Worm (Caenorhabditis elegans) whole organism, L2 larva: ENCODE results near the gene srw-99.

Source experiments
- C34F6.9 ChIP-seq: fragments of 150-350 bp; optimal IDR thresholded peaks from 2 replicates; lab custom pipeline; 2014; ENCODE audit warnings: missing biosample characterization, missing genetic modification characterization
- F13H6.1 ChIP-seq: sonication (generic microtip); optimal IDR thresholded peaks from 2 replicates; lab custom pipeline; 2016; ENCODE audit warnings: missing genetic modification characterization, missing compliant biosample characterization
- R02D3.7 ChIP-seq: fragments of 150-350 bp; optimal IDR thresholded peaks from 2 replicates; lab custom pipeline; 2014; ENCODE audit warnings: missing biosample characterization, missing genetic modification characterization
- aly-2 ChIP-seq: fragments of 150-350 bp; optimal IDR thresholded peaks from 2 replicates; lab custom pipeline; 2014; ENCODE audit warnings: missing biosample characterization, missing genetic modification characterization
- ama-1 ChIP-seq: fragments of 150-350 bp; optimal IDR thresholded peaks from 2 replicates; lab custom pipeline; 2018; ENCODE audit warnings: inconsistent platforms
- blmp-1 ChIP-seq: sonication (generic microtip); optimal IDR thresholded peaks from 2 replicates; lab custom pipeline; 2017; ENCODE audit warnings: missing genetic modification characterization, mild to moderate bottlenecking, missing compliant biosample characterization, antibody characterized with exemption, moderate library complexity; ENCODE audit not compliant: insufficient read depth
- ceh-16 ChIP-seq: fragments of 150-350 bp; optimal IDR thresholded peaks from 2 replicates; lab custom pipeline; 2014; ENCODE audit warnings: missing biosample characterization, missing genetic modification characterization
- ceh-82 ChIP-seq: fragments of 150-350 bp; optimal IDR thresholded peaks from 2 replicates; lab custom pipeline; 2014; ENCODE audit warnings: missing biosample characterization, missing genetic modification characterization
- crh-2 ChIP-seq: sonication (generic microtip); optimal IDR thresholded peaks from 2 replicates; lab custom pipeline; 2017; ENCODE audit warnings: missing biosample characterization, missing genetic modification characterization
- egl-27 ChIP-seq: sonication (generic microtip); optimal IDR thresholded peaks from 3 replicates; lab custom pipeline; 2017; ENCODE audit warnings: missing biosample characterization, missing genetic modification reagents, missing genetic modification characterization
- elt-3 ChIP-seq: sonication (generic microtip); optimal IDR thresholded peaks from 2 replicates; lab custom pipeline; 2017; ENCODE audit warnings: missing biosample characterization, missing genetic modification characterization
- fos-1 ChIP-seq: fragments of 150-350 bp; optimal IDR thresholded peaks from 2 replicates; lab custom pipeline; 2014; ENCODE audit warnings: missing biosample characterization, missing genetic modification characterization
- gmeb-1 ChIP-seq: fragments of 150-350 bp; optimal IDR thresholded peaks from 2 replicates; lab custom pipeline; 2014; ENCODE audit warnings: missing biosample characterization, missing genetic modification characterization
- lin-11 ChIP-seq: fragments of 150-350 bp; sonication (generic microtip); optimal IDR thresholded peaks from 2 replicates; lab custom pipeline; 2014; ENCODE audit warnings: missing biosample characterization, missing genetic modification characterization, inconsistent platforms, mixed read lengths
- lin-13 ChIP-seq: fragments of 150-350 bp; optimal IDR thresholded peaks from 2 replicates; lab custom pipeline; 2014; ENCODE audit warnings: missing biosample characterization, missing genetic modification reagents, missing genetic modification characterization
- lin-39 ChIP-seq: fragments of 150-350 bp; optimal IDR thresholded peaks from 2 replicates; lab custom pipeline; 2014; ENCODE audit warnings: missing biosample characterization, missing genetic modification reagents, missing genetic modification characterization
- mab-5 ChIP-seq: fragments of 150-350 bp; optimal IDR thresholded peaks from 2 replicates; lab custom pipeline; 2014; ENCODE audit warnings: missing biosample characterization, missing genetic modification characterization
- mdl-1 ChIP-seq, 2 experiments: fragments of 150-350 bp in 1 of 2; sonication (generic microtip) in 1 of 2; optimal IDR thresholded peaks; 2 replicates each; lab custom pipeline; 2017; ENCODE audit warnings: missing biosample characterization in 2 of 2, missing genetic modification characterization in 2 of 2
- nhr-10 ChIP-seq: sonication (generic microtip); optimal IDR thresholded peaks from 2 replicates; lab custom pipeline; 2017; ENCODE audit warnings: missing biosample characterization, missing genetic modification characterization
- nhr-11 ChIP-seq: fragments of 150-350 bp; optimal IDR thresholded peaks from 2 replicates; lab custom pipeline; 2014; ENCODE audit warnings: missing biosample characterization, missing genetic modification characterization
- nhr-12 ChIP-seq: fragments of 150-350 bp; optimal IDR thresholded peaks from 2 replicates; lab custom pipeline; 2014; ENCODE audit warnings: missing biosample characterization, missing genetic modification characterization
- nhr-129 ChIP-seq: fragments of 150-350 bp; optimal IDR thresholded peaks from 2 replicates; lab custom pipeline; 2014; ENCODE audit warnings: missing biosample characterization, missing genetic modification characterization
- nhr-21 ChIP-seq: fragments of 150-350 bp; optimal IDR thresholded peaks from 2 replicates; lab custom pipeline; 2014; ENCODE audit warnings: missing biosample characterization, missing genetic modification characterization
- nhr-23 ChIP-seq: fragments of 150-350 bp; optimal IDR thresholded peaks from 2 replicates; lab custom pipeline; 2014; ENCODE audit warnings: missing biosample characterization, missing genetic modification reagents, missing genetic modification characterization
- nhr-237 ChIP-seq: fragments of 150-350 bp; optimal IDR thresholded peaks from 2 replicates; lab custom pipeline; 2014; ENCODE audit warnings: missing biosample characterization, missing genetic modification characterization
- nhr-25 ChIP-seq: fragments of 150-350 bp; sonication (generic microtip); optimal IDR thresholded peaks from 3 replicates; lab custom pipeline; 2014; ENCODE audit warnings: missing biosample characterization, missing genetic modification characterization
- nhr-6 ChIP-seq: fragments of 150-350 bp; optimal IDR thresholded peaks from 2 replicates; lab custom pipeline; 2014; ENCODE audit warnings: missing biosample characterization, missing genetic modification characterization
- nhr-77 ChIP-seq: fragments of 150-350 bp; optimal IDR thresholded peaks from 2 replicates; lab custom pipeline; 2014; ENCODE audit warnings: missing biosample characterization, missing genetic modification characterization
- peb-1 ChIP-seq: fragments of 150-350 bp; optimal IDR thresholded peaks from 2 replicates; lab custom pipeline; 2014; ENCODE audit warnings: missing biosample characterization, missing genetic modification characterization
- sem-4 ChIP-seq: fragments of 150-350 bp; optimal IDR thresholded peaks from 2 replicates; lab custom pipeline; 2014; ENCODE audit warnings: missing biosample characterization, missing genetic modification reagents, missing genetic modification characterization
- skn-1 ChIP-seq: sonication (generic microtip); optimal IDR thresholded peaks from 2 replicates; lab custom pipeline; 2017; ENCODE audit warnings: missing biosample characterization, missing genetic modification characterization
- sma-3 ChIP-seq: sonication (generic microtip); optimal IDR thresholded peaks from 2 replicates; lab custom pipeline; 2016; ENCODE audit warnings: missing genetic modification reagents, missing genetic modification characterization, missing compliant biosample characterization
- sma-9 ChIP-seq, 2 experiments: fragments of 150-350 bp in 1 of 2; sonication (generic microtip) in 1 of 2; optimal IDR thresholded peaks; 2 replicates each; lab custom pipeline; 2014 to 2016; ENCODE audit warnings: missing genetic modification characterization in 2 of 2, mild to moderate bottlenecking in 1 of 2, missing biosample characterization in 1 of 2, missing compliant biosample characterization in 1 of 2, missing genetic modification reagents in 1 of 2, moderate library complexity in 1 of 2
- snpc-4 ChIP-seq: fragments of 150-350 bp; optimal IDR thresholded peaks from 2 replicates; lab custom pipeline; 2014; ENCODE audit warnings: missing biosample characterization, missing genetic modification characterization
- unc-39 ChIP-seq: fragments of 150-350 bp; optimal IDR thresholded peaks from 2 replicates; lab custom pipeline; 2014; ENCODE audit warnings: missing biosample characterization, missing genetic modification characterization
- unc-55 ChIP-seq: fragments of 150-350 bp; sonication (generic microtip); optimal IDR thresholded peaks from 3 replicates; lab custom pipeline; 2014; ENCODE audit warnings: missing biosample characterization, missing genetic modification reagents, missing genetic modification characterization
- unc-62 ChIP-seq: fragments of 150-350 bp; optimal IDR thresholded peaks from 2 replicates; lab custom pipeline; 2014; ENCODE audit warnings: missing biosample characterization, missing genetic modification reagents, missing genetic modification characterization
- ztf-11 ChIP-seq: sonication (generic microtip); optimal IDR thresholded peaks from 2 replicates; lab custom pipeline; 2017; ENCODE audit warnings: missing biosample characterization, missing genetic modification characterization
- ztf-4 ChIP-seq: fragments of 150-350 bp; optimal IDR thresholded peaks from 2 replicates; lab custom pipeline; 2014; ENCODE audit warnings: missing biosample characterization, missing genetic modification characterization

The srw-99 gene

DNA sequence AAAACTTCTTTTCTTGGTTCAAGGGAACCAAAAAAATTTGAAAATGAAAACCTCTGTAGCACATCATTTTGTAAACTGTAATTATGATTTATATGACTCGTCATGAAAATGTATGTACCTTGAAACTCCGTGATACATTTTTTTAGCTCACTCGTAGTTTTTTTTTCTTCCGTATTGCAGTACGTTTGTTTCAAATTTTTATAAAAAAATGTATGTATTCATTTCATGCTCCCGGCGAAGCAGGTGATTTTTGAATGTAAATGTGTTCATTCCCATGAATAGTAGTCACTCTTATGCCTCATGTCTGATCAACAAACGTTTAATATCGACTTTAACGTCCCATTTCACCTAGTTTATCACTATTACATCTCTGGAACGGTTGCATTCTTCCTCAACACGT is 16.8 kb downstream of the srw-99 start, which contains the start of gene sri-27:
TSS of gene sri-27 (plus strand) at position 301 of the 400 bp plus-strand sequence.
- TF ChIP-seq lin-11 (tag; lab: Kevin White, UChicago) (no peak), lin-39 (tag; lab: Kevin White, UChicago) (no peak), nhr-6 (tag; lab: Kevin White, UChicago) (no peak), F13H6.1 (tag; lab: Kevin White, UChicago) (no peak), snpc-4 (tag; lab: Kevin White, UChicago) (no peak), unc-39 (no peak), unc-55 (GFP tag; lab: Kevin White, UChicago) (no peak), fos-1 (tag; lab: Kevin White, UChicago) (no peak), crh-2 (no peak), ztf-4 (tag; lab: Kevin White, UChicago) (no peak), nhr-77 (tag; lab: Kevin White, UChicago) (no peak), ceh-16 (tag; lab: Kevin White, UChicago) (no peak), ztf-11 (tag; lab: Kevin White, UChicago) (no peak), mab-5 (tag; lab: Kevin White, UChicago) (no peak)

DNA sequence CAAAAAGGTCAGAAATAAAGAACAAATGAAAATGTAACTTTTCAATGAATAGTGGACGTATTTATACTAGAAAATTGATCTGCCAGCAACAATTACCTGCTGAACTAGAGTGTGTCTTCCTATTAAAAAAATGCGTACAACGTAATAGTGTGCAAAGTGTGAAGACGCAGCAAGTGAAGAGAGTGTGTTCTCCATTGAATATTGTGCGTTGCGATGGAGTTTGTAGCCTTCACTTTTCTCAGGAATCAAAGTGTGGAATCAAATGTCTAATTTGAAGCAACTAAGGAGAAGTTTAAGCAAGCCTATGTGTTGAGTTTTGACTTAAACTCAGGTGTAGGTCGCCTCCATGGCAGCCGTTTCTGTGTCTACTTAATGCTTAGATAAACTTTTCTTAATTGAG is 23.4 kb downstream of the srw-99 start, which contains the start of gene gst-21:
TSS of gene gst-21 (minus strand) at position 101 of the 400 bp plus-strand sequence.
- TF ChIP-seq nhr-129 (tag; lab: Kevin White, UChicago) (no peak), ceh-16 (tag; lab: Kevin White, UChicago) (no peak), ceh-82 (no peak), unc-62 (GFP tag; lab: Kevin White, UChicago) (no peak)
- TF ChIP-seq, all 48 proteins: peak for 0

DNA sequence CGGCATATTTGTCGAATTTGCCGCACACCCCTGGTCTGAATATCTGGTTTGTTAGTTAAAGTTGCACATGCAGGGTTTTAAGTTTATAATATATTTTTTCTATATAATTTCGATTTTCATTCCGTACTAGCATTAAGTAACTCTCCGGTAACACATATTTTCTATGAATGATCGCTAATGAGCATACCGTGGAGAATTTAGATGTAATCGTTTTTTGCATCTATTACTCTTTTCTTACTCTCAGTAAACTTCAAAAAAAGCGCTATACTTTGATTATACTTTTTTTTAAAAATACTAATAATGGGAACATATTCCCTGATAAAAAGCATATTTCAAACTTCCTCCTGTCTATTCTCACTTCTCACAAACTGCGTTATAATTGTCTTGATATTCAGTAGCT is 26.0 kb downstream of the srw-99 start, which contains the start of gene str-160:
TSS of gene str-160 (plus strand) at position 301 of the 400 bp plus-strand sequence.
- TF ChIP-seq fos-1 (tag; lab: Kevin White, UChicago) (no peak), skn-1 (tag; lab: Kevin White, UChicago) (no peak), F13H6.1 (tag; lab: Kevin White, UChicago) (no peak), nhr-11 (tag; lab: Kevin White, UChicago) (no peak), sem-4 (no peak), snpc-4 (tag; lab: Kevin White, UChicago) (no peak), nhr-129 (tag; lab: Kevin White, UChicago) (no peak), nhr-25 (tag; lab: Kevin White, UChicago) (no peak), nhr-21 (tag; lab: Kevin White, UChicago) (no peak), unc-62 (GFP tag; lab: Kevin White, UChicago) (no peak), unc-39 (no peak), peb-1 (no peak), R02D3.7 (tag; lab: Kevin White, UChicago) (no peak), gmeb-1 (tag; lab: Kevin White, UChicago) (no peak), mab-5 (tag; lab: Kevin White, UChicago) (no peak), lin-13 (GFP tag; lab: Kevin White, UChicago) (no peak), nhr-10 (tag; lab: Kevin White, UChicago) (no peak)

DNA sequence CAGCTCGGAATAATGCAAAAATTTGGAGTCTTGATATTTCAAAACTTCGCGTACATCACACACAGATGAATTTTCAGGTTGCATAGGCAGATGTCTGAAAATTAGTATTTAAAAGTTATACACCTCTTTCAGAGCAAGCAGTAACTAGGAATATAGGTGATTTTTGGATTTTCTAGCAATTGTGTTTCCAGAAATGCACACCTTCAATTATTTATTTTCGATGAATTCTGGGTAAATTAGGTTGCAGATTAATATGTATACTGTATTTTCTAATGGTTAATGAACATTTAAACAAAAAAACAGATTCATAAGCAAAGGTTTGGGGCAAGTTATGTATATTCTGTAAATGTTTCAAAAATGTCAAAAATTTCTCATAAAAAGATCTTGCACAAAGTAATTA is 32.5 kb downstream of the srw-99 start, which contains the start of gene srab-25:
TSS of gene srab-25 (minus strand) at position 101 of the 400 bp plus-strand sequence.
- TF ChIP-seq snpc-4 (tag; lab: Kevin White, UChicago) (no peak), nhr-12 (tag; lab: Kevin White, UChicago) (no peak), ztf-11 (tag; lab: Kevin White, UChicago) (no peak), skn-1 (tag; lab: Kevin White, UChicago) (no peak), lin-11 (tag; lab: Kevin White, UChicago) (no peak), nhr-21 (tag; lab: Kevin White, UChicago) (no peak)

DNA sequence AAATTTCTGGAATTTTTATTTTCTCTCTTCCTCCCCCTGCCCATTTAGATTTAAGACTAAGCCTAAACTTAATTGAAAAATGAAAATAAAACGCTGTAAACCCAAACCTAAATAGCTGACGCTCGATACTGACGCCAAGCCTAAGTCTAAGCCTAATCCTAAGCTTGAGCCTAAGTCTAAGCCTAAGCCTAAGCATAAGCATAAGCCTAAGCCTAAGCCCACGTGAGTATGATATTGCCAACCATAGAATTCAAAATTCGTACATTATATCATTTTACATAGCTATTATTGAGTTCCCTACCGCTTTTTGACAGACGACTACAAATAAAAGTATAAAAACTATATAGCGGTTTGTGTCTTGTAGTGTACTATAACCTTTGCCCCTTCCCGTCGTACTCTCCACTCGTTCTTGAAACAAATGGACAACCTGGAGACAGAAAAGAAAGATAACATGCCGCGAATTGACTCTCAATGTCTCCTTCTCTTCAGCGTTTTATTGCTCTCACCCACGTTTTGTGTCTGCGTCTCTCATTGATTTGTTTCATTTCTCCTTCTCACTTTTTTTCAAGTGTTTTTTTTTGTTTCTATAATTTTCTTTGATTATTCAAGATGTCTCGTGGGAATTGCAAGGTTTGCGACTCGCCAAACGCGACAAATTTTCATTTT is 34.8 kb downstream of the srw-99 start, which contains the start of gene nhr-256:
TSS of gene nhr-256 (plus strand) at position 567 of the 666 bp plus-strand sequence.
- TF ChIP-seq nhr-12 (tag; lab: Kevin White, UChicago) (no peak), sma-9 (GFP tag; optimal IDR thresholded peaks at IDR 0.05; lab: Kevin White, UChicago) (peak; percentile 90), sma-9 (tag; optimal IDR thresholded peaks at IDR 0.05; lab: Kevin White, UChicago) (no peak), egl-27 (tag; lab: Kevin White, UChicago) (peak; percentile 52), blmp-1 (tag; lab: Kevin White, UChicago) (peak; percentile 84), crh-2 (peak; percentile 78), lin-11 (tag; lab: Kevin White, UChicago) (no peak), F13H6.1 (tag; lab: Kevin White, UChicago) (peak; percentile 79), nhr-129 (tag; lab: Kevin White, UChicago) (peak; percentile 69), ceh-16 (tag; lab: Kevin White, UChicago) (no peak), mdl-1 (tag; optimal IDR thresholded peaks at IDR 0.05; lab: Kevin White, UChicago) (peak in 1 of 2 experiments; percentile 40), mab-5 (tag; lab: Kevin White, UChicago) (peak; percentile 54), unc-55 (GFP tag; lab: Kevin White, UChicago) (peak; percentile 80), elt-3 (tag; lab: Kevin White, UChicago) (no peak), sma-3 (GFP tag; lab: Kevin White, UChicago) (peak; percentile 64), aly-2 (tag; lab: Kevin White, UChicago) (no peak), sem-4 (peak; percentile 22), nhr-23 (tag; lab: Kevin White, UChicago) (no peak), nhr-6 (tag; lab: Kevin White, UChicago) (peak; percentile 11), fos-1 (tag; lab: Kevin White, UChicago) (peak; percentile 87), nhr-25 (tag; lab: Kevin White, UChicago) (peak; percentile 69), snpc-4 (tag; lab: Kevin White, UChicago) (peak; percentile 18), nhr-237 (tag; lab: Kevin White, UChicago) (no peak), peb-1 (no peak), ama-1 (no peak), gmeb-1 (tag; lab: Kevin White, UChicago) (peak; percentile 64), lin-13 (GFP tag; lab: Kevin White, UChicago) (peak; percentile 44), C34F6.9 (tag; lab: Kevin White, UChicago) (peak; percentile 73)
